Fruit fly (Drosophila melanogaster) whole organism, prepupa: ENCODE data around the gene CG5447.
A peak's percentile ranks its signal among the peaks of the same experiment; 100 is the strongest.

Experiments used
- Blimp-1 ChIP-seq: fragments of 200-800 bp; sonication (Bioruptor generic); optimal IDR thresholded peaks from 3 replicates; lab custom pipeline; 2017; ENCODE audit warnings: missing biosample characterization, missing genetic modification characterization, mild to moderate bottlenecking, moderate library complexity, missing genetic modification reagents
- CG10631 ChIP-seq: fragments of 200-800 bp; sonication (Bioruptor generic); optimal IDR thresholded peaks from 2 replicates; lab custom pipeline; 2016; ENCODE audit warnings: missing biosample characterization, missing genetic modification characterization
- CG10669 ChIP-seq: fragments of 200-800 bp; sonication (Bioruptor generic); optimal IDR thresholded peaks from 3 replicates; lab custom pipeline; 2018; ENCODE audit warnings: missing biosample characterization, mild to moderate bottlenecking, missing genetic modification characterization, moderate library complexity
- CG11294 ChIP-seq: fragments of 200-800 bp; sonication (Bioruptor generic); IDR thresholded peaks from 2 replicates; pipeline ENCODE4 v1.3.6; 2022; ENCODE audit warnings: missing biosample characterization, missing genetic modification characterization
- CG11762 ChIP-seq: fragments of 200-800 bp; sonication (Bioruptor generic); optimal IDR thresholded peaks from 3 replicates; lab custom pipeline; 2016; ENCODE audit warnings: missing biosample characterization, missing genetic modification characterization; ENCODE audit not compliant: insufficient read depth
- CG11902 ChIP-seq: fragments of 200-800 bp; sonication (Bioruptor generic); optimal IDR thresholded peaks from 3 replicates; lab custom pipeline; 2016; ENCODE audit warnings: missing biosample characterization, missing genetic modification characterization
- CG15336 ChIP-seq: fragments of 200-800 bp; sonication (Bioruptor generic); IDR thresholded peaks from 2 replicates; pipeline ENCODE4 v1.3.6; 2022; ENCODE audit warnings: missing biosample characterization, missing genetic modification characterization
- CG1621 ChIP-seq: fragments of 200-800 bp; sonication (Bioruptor generic); optimal IDR thresholded peaks from 3 replicates; lab custom pipeline; 2018; ENCODE audit warnings: missing biosample characterization, mild to moderate bottlenecking, missing genetic modification characterization
- CG3032 ChIP-seq: fragments of 200-800 bp; optimal IDR thresholded peaks from 2 replicates; lab custom pipeline; 2019; ENCODE audit warnings: missing biosample characterization, mild to moderate bottlenecking, missing genetic modification characterization, moderate library complexity
- CG31627 ChIP-seq: fragments of 200-800 bp; sonication (Bioruptor generic); optimal IDR thresholded peaks from 3 replicates; lab custom pipeline; 2016; ENCODE audit warnings: missing biosample characterization, missing genetic modification characterization
- CG32006 ChIP-seq: fragments of 200-800 bp; sonication (Bioruptor generic); optimal IDR thresholded peaks from 3 replicates; lab custom pipeline; 2017; ENCODE audit warnings: missing biosample characterization, mild to moderate bottlenecking, missing genetic modification characterization
- CG34406 ChIP-seq: fragments of 200-800 bp; sonication (Bioruptor generic); optimal IDR thresholded peaks from 3 replicates; lab custom pipeline; 2016; ENCODE audit warnings: missing biosample characterization, missing genetic modification characterization
- CG3919 ChIP-seq: fragments of 200-800 bp; sonication (Bioruptor generic); optimal IDR thresholded peaks from 3 replicates; lab custom pipeline; 2016; ENCODE audit warnings: missing biosample characterization, missing genetic modification characterization
- CG4318 ChIP-seq: fragments of 200-800 bp; sonication (Bioruptor generic); optimal IDR thresholded peaks from 3 replicates; lab custom pipeline; 2017; ENCODE audit warnings: missing biosample characterization, mild to moderate bottlenecking, missing genetic modification characterization
- CG6163 ChIP-seq: fragments of 200-800 bp; sonication (Bioruptor generic); IDR thresholded peaks from 3 replicates; pipeline ENCODE4 v1.3.6; 2022; ENCODE audit warnings: missing biosample characterization, missing genetic modification characterization
- CG6276 ChIP-seq: fragments of 200-800 bp; sonication (Bioruptor generic); optimal IDR thresholded peaks from 2 replicates; lab custom pipeline; 2017; ENCODE audit warnings: missing biosample characterization, mild to moderate bottlenecking, missing genetic modification characterization
- CG6808 ChIP-seq: fragments of 200-800 bp; sonication (Bioruptor generic); optimal IDR thresholded peaks from 3 replicates; lab custom pipeline; 2017; ENCODE audit warnings: missing biosample characterization, missing genetic modification characterization, mild to moderate bottlenecking, moderate library complexity, missing genetic modification reagents
- CG7368 ChIP-seq: fragments of 200-800 bp; sonication (Bioruptor generic); optimal IDR thresholded peaks from 3 replicates; lab custom pipeline; 2016; ENCODE audit warnings: missing biosample characterization, missing genetic modification characterization
- CG8119 ChIP-seq: fragments of 200-800 bp; sonication (Bioruptor generic); IDR thresholded peaks from 3 replicates; pipeline ENCODE4 v1.3.6; 2022; ENCODE audit warnings: missing biosample characterization, missing genetic modification characterization
- CG8319 ChIP-seq: fragments of 200-800 bp; sonication (Bioruptor generic); optimal IDR thresholded peaks from 3 replicates; lab custom pipeline; 2016; ENCODE audit warnings: missing biosample characterization, missing genetic modification characterization
- CG8632 ChIP-seq: fragments of 200-800 bp; sonication (Bioruptor generic); optimal IDR thresholded peaks from 3 replicates; lab custom pipeline; 2016; ENCODE audit warnings: missing biosample characterization, missing genetic modification characterization
- Eip75B ChIP-seq: fragments of 200-800 bp; sonication (Bioruptor generic); optimal IDR thresholded peaks from 3 replicates; lab custom pipeline; 2016; ENCODE audit warnings: missing biosample characterization, missing genetic modification characterization
- Eip93F ChIP-seq: fragments of 200-800 bp; sonication (Bioruptor generic); optimal IDR thresholded peaks from 2 replicates; lab custom pipeline; 2016; ENCODE audit warnings: missing biosample characterization, mild to moderate bottlenecking, missing genetic modification characterization
- Ets21C ChIP-seq: fragments of 200-800 bp; sonication (Bioruptor generic); optimal IDR thresholded peaks from 3 replicates; lab custom pipeline; 2016; ENCODE audit warnings: missing biosample characterization, missing genetic modification characterization
- Ets96B ChIP-seq: fragments of 200-800 bp; optimal IDR thresholded peaks from 2 replicates; lab custom pipeline; 2019; ENCODE audit warnings: missing biosample characterization, mild to moderate bottlenecking, missing genetic modification characterization, moderate library complexity
- Gug ChIP-seq: fragments of 200-800 bp; sonication (Bioruptor generic); IDR thresholded peaks from 2 replicates; pipeline ENCODE4 v1.3.6; 2022; ENCODE audit warnings: missing biosample characterization, missing genetic modification characterization
- Hr38 ChIP-seq: sonication (Bioruptor generic); optimal IDR thresholded peaks from 2 replicates; lab custom pipeline; 2016; ENCODE audit warnings: missing biosample characterization, missing genetic modification characterization
- Lpt ChIP-seq: fragments of 200-800 bp; sonication (Bioruptor generic); optimal IDR thresholded peaks from 3 replicates; lab custom pipeline; 2016; ENCODE audit warnings: missing biosample characterization, missing genetic modification characterization
- Met ChIP-seq: fragments of 200-800 bp; sonication (Bioruptor generic); optimal IDR thresholded peaks from 3 replicates; lab custom pipeline; 2016; ENCODE audit warnings: missing biosample characterization, missing genetic modification characterization
- OdsH ChIP-seq: fragments of 200-800 bp; sonication (Bioruptor generic); optimal IDR thresholded peaks from 3 replicates; lab custom pipeline; 2016; ENCODE audit warnings: missing biosample characterization, missing genetic modification characterization
- Smox ChIP-seq: fragments of 200-800 bp; sonication (Bioruptor generic); optimal IDR thresholded peaks from 3 replicates; lab custom pipeline; 2016; ENCODE audit warnings: missing biosample characterization, missing genetic modification characterization
- Sox102F ChIP-seq: fragments of 200-800 bp; sonication (Bioruptor generic); optimal IDR thresholded peaks from 2 replicates; lab custom pipeline; 2016; ENCODE audit warnings: missing biosample characterization, mild to moderate bottlenecking, missing genetic modification characterization
- Sox14 ChIP-seq: fragments of 200-800 bp; sonication (Bioruptor generic); optimal IDR thresholded peaks from 3 replicates; lab custom pipeline; 2016; ENCODE audit warnings: missing biosample characterization, missing genetic modification characterization
- Sox15 ChIP-seq: fragments of 200-800 bp; sonication (Bioruptor generic); optimal IDR thresholded peaks from 3 replicates; lab custom pipeline; 2016; ENCODE audit warnings: missing biosample characterization, missing genetic modification characterization
- achi ChIP-seq: fragments of 200-800 bp; sonication (Bioruptor generic); optimal IDR thresholded peaks from 3 replicates; lab custom pipeline; 2016; ENCODE audit warnings: missing biosample characterization, missing genetic modification characterization
- cyc ChIP-seq: fragments of 200-800 bp; sonication (Bioruptor generic); optimal IDR thresholded peaks from 3 replicates; lab custom pipeline; 2016; ENCODE audit warnings: missing biosample characterization, missing genetic modification characterization
- dsx ChIP-seq: fragments of 200-800 bp; optimal IDR thresholded peaks from 3 replicates; lab custom pipeline; 2019; ENCODE audit warnings: missing biosample characterization, mild to moderate bottlenecking, missing genetic modification characterization, moderate library complexity; ENCODE audit not compliant: poor library complexity, severe bottlenecking
- eg ChIP-seq: fragments of 200-800 bp; sonication (Bioruptor generic); IDR thresholded peaks from 3 replicates; pipeline ENCODE4 v1.3.6; 2022; ENCODE audit warnings: missing biosample characterization, missing genetic modification characterization
- esn ChIP-seq: fragments of 200-800 bp; sonication (Bioruptor generic); optimal IDR thresholded peaks from 2 replicates; lab custom pipeline; 2016; ENCODE audit warnings: missing biosample characterization, mild to moderate bottlenecking, missing genetic modification characterization, moderate library complexity
- fd59A ChIP-seq: fragments of 200-800 bp; sonication (Bioruptor generic); optimal IDR thresholded peaks from 2 replicates; lab custom pipeline; 2017; ENCODE audit warnings: missing biosample characterization, mild to moderate bottlenecking, missing genetic modification characterization, missing genetic modification reagents
- fd85E ChIP-seq: fragments of 200-800 bp; sonication (Bioruptor generic); optimal IDR thresholded peaks from 3 replicates; lab custom pipeline; 2016; ENCODE audit warnings: missing biosample characterization, missing genetic modification characterization
- fkh ChIP-seq: fragments of 200-800 bp; sonication (Bioruptor generic); optimal IDR thresholded peaks from 3 replicates; lab custom pipeline; 2017; ENCODE audit warnings: missing biosample characterization, mild to moderate bottlenecking, missing genetic modification characterization, moderate library complexity
- lz ChIP-seq: fragments of 200-800 bp; sonication (Bioruptor generic); optimal IDR thresholded peaks from 3 replicates; lab custom pipeline; 2016; ENCODE audit warnings: missing biosample characterization, missing genetic modification characterization
- net ChIP-seq: fragments of 200-800 bp; sonication (Bioruptor generic); optimal IDR thresholded peaks from 3 replicates; lab custom pipeline; 2016; ENCODE audit warnings: missing biosample characterization, missing genetic modification characterization
- salr ChIP-seq, 2 experiments: fragments of 200-800 bp; sonication (Bioruptor generic); optimal IDR thresholded peaks; 3 replicates each; lab custom pipeline; 2016 to 2018; ENCODE audit warnings: missing biosample characterization in 2 of 2, missing genetic modification characterization in 2 of 2, mild to moderate bottlenecking in 1 of 2
- spab ChIP-seq: fragments of 200-800 bp; sonication (Bioruptor generic); optimal IDR thresholded peaks from 2 replicates; lab custom pipeline; 2017; ENCODE audit warnings: missing biosample characterization, mild to moderate bottlenecking, missing genetic modification characterization, missing genetic modification reagents
- ss ChIP-seq, 2 experiments: fragments of 200-800 bp; sonication (Bioruptor generic); optimal IDR thresholded peaks; 2 replicates in 1 of 2; 3 replicates in 1 of 2; lab custom pipeline; 2017 to 2018; ENCODE audit warnings: mild to moderate bottlenecking in 2 of 2, missing biosample characterization in 2 of 2, missing genetic modification characterization in 2 of 2, moderate library complexity in 1 of 2
- vri ChIP-seq: fragments of 200-800 bp; sonication (Bioruptor generic); optimal IDR thresholded peaks from 3 replicates; lab custom pipeline; 2016; ENCODE audit warnings: missing biosample characterization, mild to moderate bottlenecking, missing genetic modification characterization

Gene CG5447

DNA sequence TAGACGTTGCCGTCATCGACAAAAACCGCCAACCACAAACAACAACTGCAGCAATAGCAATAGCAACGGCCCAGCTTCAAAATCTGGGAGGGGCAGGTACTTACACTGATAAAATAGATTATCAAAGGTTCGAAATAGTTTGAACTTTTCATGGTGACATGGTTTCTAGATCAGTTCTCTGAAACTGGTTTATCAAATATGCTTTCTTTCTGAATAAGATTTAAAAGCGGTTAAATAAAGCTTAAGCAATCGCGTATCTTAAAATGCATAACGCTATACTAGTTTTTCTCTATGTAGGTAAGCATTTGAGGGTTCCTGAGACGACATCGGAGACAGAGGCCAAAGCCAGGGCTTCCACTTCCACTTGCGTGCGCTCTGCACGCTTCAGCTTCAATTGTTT is 48.0 kb downstream of the CG5447 start (continued):
- TF ChIP-seq CG10631 (GFP tag; lab: Kevin White, UChicago) (peak; percentile 58), spab (GFP tag; lab: Kevin White, UChicago) (peak; percentile 41), Ets96B (tag; lab: Kevin White, UChicago) (peak; percentile 45), CG6276 (GFP tag; lab: Kevin White, UChicago) (peak; percentile 64), CG31627 (GFP tag; lab: Kevin White, UChicago) (no peak), CG3032 (tag; lab: Kevin White, UChicago) (peak; percentile 48), CG6808 (GFP tag; lab: Kevin White, UChicago) (peak; percentile 18)
- TF ChIP-seq, all 60 proteins: peak for 37

DNA sequence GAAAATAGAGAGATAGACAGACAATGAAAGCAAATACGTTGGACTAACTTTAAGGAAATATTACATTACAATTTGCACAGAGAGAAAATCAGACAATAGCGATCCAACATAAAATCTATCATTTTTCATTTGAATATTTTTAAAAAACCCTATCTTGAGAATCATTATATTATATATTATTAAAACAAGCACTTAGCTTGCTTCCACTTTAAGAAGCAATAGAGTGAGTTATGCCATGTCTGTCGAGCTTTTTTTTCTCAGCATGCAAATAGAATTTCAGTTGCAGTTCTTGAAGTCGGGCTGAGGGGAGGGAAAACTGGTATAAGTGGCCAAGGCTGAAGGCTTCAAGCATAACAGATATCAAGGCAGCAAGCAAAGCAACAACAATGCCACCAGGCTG is 49.7 kb downstream of the CG5447 start:
- no peak for TF ChIP-seq achi (GFP tag; lab: Kevin White, UChicago)
- no peak for TF ChIP-seq CG11902 (GFP tag; lab: Kevin White, UChicago)
- no peak for TF ChIP-seq fd85E (GFP tag; lab: Kevin White, UChicago)
- TF ChIP-seq Met (GFP tag; lab: Kevin White, UChicago) = no peak
- TF ChIP-seq Sox15 (GFP tag; lab: Kevin White, UChicago) = no peak
- peak; percentile 6 for TF ChIP-seq CG34406 (GFP tag; lab: Kevin White, UChicago)
- TF ChIP-seq CG10669 (GFP tag; lab: Kevin White, UChicago) = no peak
- peak in 1 of 2 experiments; percentile 34 for TF ChIP-seq salr (GFP tag; optimal IDR thresholded peaks at IDR 0.05; lab: Kevin White, UChicago)
- TF ChIP-seq CG8632 = peak; percentile 31
- TF ChIP-seq Gug (GFP tag; lab: Robert Waterston, UW) = peak; percentile 46; the same call in 1 of the 2 replicates
- no peak for TF ChIP-seq Sox14
- TF ChIP-seq Smox (GFP tag; lab: Kevin White, UChicago) = no peak
- peak in 1 of 2 experiments; percentile 5 for TF ChIP-seq ss (GFP tag; optimal IDR thresholded peaks at IDR 0.05; lab: Kevin White, UChicago)
- TF ChIP-seq CG8119 (GFP tag; lab: Robert Waterston, UW) = peak; percentile 50; the same call in 2 of the 3 replicates
- TF ChIP-seq eg (GFP tag; lab: Robert Waterston, UW) = no peak
- TF ChIP-seq spab (GFP tag; lab: Kevin White, UChicago) = no peak
- TF ChIP-seq fd59A (GFP tag; lab: Kevin White, UChicago) = peak; percentile 4
- TF ChIP-seq CG3032 (tag; lab: Kevin White, UChicago) = peak; percentile 28
- no peak for TF ChIP-seq lz (GFP tag; lab: Kevin White, UChicago)
- TF ChIP-seq Eip93F (GFP tag; lab: Kevin White, UChicago) = no peak
- no peak for TF ChIP-seq net (GFP tag; lab: Kevin White, UChicago)
- peak; percentile 26 for TF ChIP-seq CG4318 (GFP tag; lab: Kevin White, UChicago)
- no peak for TF ChIP-seq dsx
- TF ChIP-seq Blimp-1 (GFP tag; lab: Kevin White, UChicago) = no peak
- TF ChIP-seq Lpt (GFP tag; lab: Kevin White, UChicago) = no peak
- no peak for TF ChIP-seq Eip75B (GFP tag; lab: Kevin White, UChicago)
- no peak for TF ChIP-seq Ets21C
- no peak for TF ChIP-seq CG6808 (GFP tag; lab: Kevin White, UChicago)
- peak; percentile 40 for TF ChIP-seq Ets96B (tag; lab: Kevin White, UChicago)
- TF ChIP-seq CG1621 (tag; lab: Kevin White, UChicago) = no peak
- no peak for TF ChIP-seq vri (GFP tag; lab: Kevin White, UChicago)
- no peak for TF ChIP-seq CG8319 (GFP tag; lab: Kevin White, UChicago)
- TF ChIP-seq CG11762 = no peak
- TF ChIP-seq OdsH (GFP tag; lab: Kevin White, UChicago) = peak; percentile 48
- no peak for TF ChIP-seq cyc (GFP tag; lab: Kevin White, UChicago)
- TF ChIP-seq CG6163 (GFP tag; lab: Robert Waterston, UW) = peak; percentile 53; the same call in 1 of the 3 replicates
- TF ChIP-seq CG3919 = no peak
- TF ChIP-seq CG6276 (GFP tag; lab: Kevin White, UChicago) = peak; percentile 7
- TF ChIP-seq CG31627 (GFP tag; lab: Kevin White, UChicago) = no peak
- peak; percentile 61 for TF ChIP-seq CG32006 (GFP tag; lab: Kevin White, UChicago)
- TF ChIP-seq CG10631 (GFP tag; lab: Kevin White, UChicago) = peak; percentile 51
- no peak for TF ChIP-seq fkh
- TF ChIP-seq CG11294 (GFP tag; lab: Robert Waterston, UW) = no peak
- no peak for TF ChIP-seq Sox102F (GFP tag; lab: Kevin White, UChicago)
- no peak for TF ChIP-seq esn (GFP tag; lab: Kevin White, UChicago)
- no peak for TF ChIP-seq Hr38
- TF ChIP-seq CG7368 = no peak
- peak; percentile 63 for TF ChIP-seq CG15336 (GFP tag; lab: Robert Waterston, UW)
